Worm (Caenorhabditis elegans) whole organism, mixed stage, embryonic: ENCODE measurements around the gene chil-17.

Experiments used
- blmp-1 ChIP-seq: fragments of 150-350 bp; optimal IDR thresholded peaks from 2 replicates; lab custom pipeline; 2014; ENCODE audit warnings: missing biosample characterization, missing genetic modification characterization
- lsy-2 ChIP-seq: fragments of 150-350 bp; optimal IDR thresholded peaks from 2 replicates; lab custom pipeline; 2014; ENCODE audit warnings: missing biosample characterization, missing genetic modification characterization
- mep-1 ChIP-seq: fragments of 150-350 bp; optimal IDR thresholded peaks from 2 replicates; lab custom pipeline; 2017; ENCODE audit warnings: missing biosample characterization, missing genetic modification reagents, missing genetic modification characterization, inconsistent platforms
- mls-2 ChIP-seq: sonication (generic microtip); optimal IDR thresholded peaks from 2 replicates; lab custom pipeline; 2016; ENCODE audit warnings: mild to moderate bottlenecking, missing genetic modification characterization, moderate library complexity, missing compliant biosample characterization
- nhr-12 ChIP-seq: fragments of 150-350 bp; optimal IDR thresholded peaks from 2 replicates; lab custom pipeline; 2014; ENCODE audit warnings: missing biosample characterization, missing genetic modification characterization
- nhr-2 ChIP-seq: fragments of 150-350 bp; optimal IDR thresholded peaks from 2 replicates; lab custom pipeline; 2014; ENCODE audit warnings: missing biosample characterization, missing genetic modification characterization
- nhr-76 ChIP-seq: sonication (generic microtip); optimal IDR thresholded peaks from 2 replicates; lab custom pipeline; 2017; ENCODE audit warnings: missing biosample characterization, missing genetic modification characterization
- pha-4 ChIP-seq: fragments of 150-350 bp; optimal IDR thresholded peaks from 2 replicates; lab custom pipeline; 2018; ENCODE audit warnings: missing biosample characterization, missing genetic modification reagents, missing genetic modification characterization
- snpc-4 ChIP-seq: fragments of 150-350 bp; optimal IDR thresholded peaks from 2 replicates; lab custom pipeline; 2014; ENCODE audit warnings: missing biosample characterization, missing genetic modification characterization
- unc-120 ChIP-seq: sonication (generic microtip); optimal IDR thresholded peaks from 2 replicates; lab custom pipeline; 2017; ENCODE audit warnings: missing genetic modification characterization, missing compliant biosample characterization; ENCODE audit not compliant: poor library complexity, severe bottlenecking

ce11 chrII:9407469-9407868 is 32.5 kb downstream of the chil-17 start, which contains the start of gene arrd-2:
- TF ChIP-seq unc-120 (no peak), lsy-2 (tag; lab: Kevin White, UChicago) (no peak), nhr-12 (tag; lab: Kevin White, UChicago) (no peak), nhr-2 (no peak), pha-4 (no peak), nhr-76 (no peak), mls-2 (tag; lab: Kevin White, UChicago) (no peak), snpc-4 (no peak), mep-1 (tag; lab: Kevin White, UChicago) (no peak), blmp-1 (tag; lab: Kevin White, UChicago) (no peak)
